Fruit fly (Drosophila melanogaster) whole organism, embryonic: Measurements from ENCODE around the gene CG16984.
A peak's percentile ranks its signal among the peaks of the same experiment; 100 is the strongest.

Source experiments
- Abd-B ChIP-seq: fragments of 200-800 bp; sonication (Bioruptor generic); optimal IDR thresholded peaks from 2 replicates; lab custom pipeline; 2018; ENCODE audit warnings: missing biosample characterization, mild to moderate bottlenecking, missing genetic modification characterization, moderate library complexity
- Asciz ChIP-seq: fragments of 200-800 bp; sonication (Bioruptor generic); optimal IDR thresholded peaks from 2 replicates; lab custom pipeline; 2017; ENCODE audit warnings: missing biosample characterization, mild to moderate bottlenecking, missing genetic modification characterization, missing genetic modification reagents
- BtbVII ChIP-seq: fragments of 200-800 bp; sonication (Bioruptor generic); optimal IDR thresholded peaks from 3 replicates; lab custom pipeline; 2017; ENCODE audit warnings: missing biosample characterization, mild to moderate bottlenecking, missing genetic modification characterization
- CG1024 ChIP-seq: fragments of 200-800 bp; sonication (Bioruptor generic); IDR thresholded peaks from 2 replicates; pipeline ENCODE4 v1.3.6; 2022; ENCODE audit warnings: missing biosample characterization, missing genetic modification characterization
- CG10366 ChIP-seq: fragments of 200-800 bp; sonication (Bioruptor generic); IDR thresholded peaks from 2 replicates; pipeline ENCODE4 v1.3.6; 2022; ENCODE audit warnings: missing biosample characterization, missing genetic modification characterization
- CG12659 ChIP-seq: fragments of 200-800 bp; sonication (Bioruptor generic); optimal IDR thresholded peaks from 3 replicates; lab custom pipeline; 2017; ENCODE audit warnings: mild to moderate bottlenecking, missing biosample characterization, missing genetic modification reagents, missing genetic modification characterization
- CG14014 ChIP-seq: fragments of 200-800 bp; sonication (Bioruptor generic); IDR thresholded peaks from 2 replicates; pipeline ENCODE4 v1.3.6; 2022; ENCODE audit warnings: missing biosample characterization, missing genetic modification characterization
- CG30431 ChIP-seq: fragments of 200-800 bp; sonication (Bioruptor generic); optimal IDR thresholded peaks from 2 replicates; lab custom pipeline; 2017; ENCODE audit warnings: missing biosample characterization, missing genetic modification characterization
- CG31388 ChIP-seq: fragments of 200-800 bp; sonication (Bioruptor generic); optimal IDR thresholded peaks from 2 replicates; lab custom pipeline; 2016; ENCODE audit warnings: missing biosample characterization, missing genetic modification characterization
- CG3847 ChIP-seq: fragments of 200-800 bp; sonication (Bioruptor generic); IDR thresholded peaks from 2 replicates; pipeline ENCODE4 v1.3.6; 2022; ENCODE audit warnings: missing biosample characterization, missing genetic modification characterization
- CG42726 ChIP-seq: fragments of 200-800 bp; sonication (Bioruptor generic); IDR thresholded peaks from 2 replicates; pipeline ENCODE4 v1.3.6; 2022; ENCODE audit warnings: missing biosample characterization, missing genetic modification characterization; ENCODE audit not compliant: partially characterized antibody
- CG8089 ChIP-seq: fragments of 200-800 bp; sonication (Bioruptor generic); optimal IDR thresholded peaks from 3 replicates; lab custom pipeline; 2016; ENCODE audit warnings: missing biosample characterization, missing genetic modification characterization
- CG9437 ChIP-seq: fragments of 200-800 bp; sonication (Bioruptor generic); optimal IDR thresholded peaks from 2 replicates; lab custom pipeline; 2018; ENCODE audit warnings: missing biosample characterization, mild to moderate bottlenecking, missing genetic modification characterization
- CTCF ChIP-seq: fragments of 200-800 bp; sonication (Bioruptor generic); optimal IDR thresholded peaks from 2 replicates; lab custom pipeline; 2017; ENCODE audit warnings: missing biosample characterization, mild to moderate bottlenecking, missing genetic modification characterization, moderate library complexity
- Dip2 ChIP-seq: fragments of 200-800 bp; sonication (Bioruptor generic); IDR thresholded peaks from 2 replicates; pipeline ENCODE4 v1.3.6; 2022; ENCODE audit warnings: missing biosample characterization, missing genetic modification characterization
- Doc2 ChIP-seq: fragments of 200-800 bp; sonication (Bioruptor generic); IDR thresholded peaks from 2 replicates; pipeline ENCODE4 v1.3.6; 2022; ENCODE audit warnings: missing biosample characterization, missing genetic modification characterization
- Drgx ChIP-seq: fragments of 200-800 bp; sonication (Bioruptor generic); IDR thresholded peaks from 2 replicates; pipeline ENCODE4 v1.3.6; 2022; ENCODE audit warnings: missing biosample characterization, missing genetic modification characterization
- ERR ChIP-seq: fragments of 200-800 bp; sonication (Bioruptor generic); optimal IDR thresholded peaks from 2 replicates; lab custom pipeline; 2016; ENCODE audit warnings: missing biosample characterization, missing genetic modification characterization
- Elba2 ChIP-seq: fragments of 200-800 bp; sonication (Bioruptor generic); optimal IDR thresholded peaks from 3 replicates; lab custom pipeline; 2016; ENCODE audit warnings: missing biosample characterization, missing genetic modification characterization
- Ets97D ChIP-seq: fragments of 200-800 bp; sonication (Bioruptor generic); optimal IDR thresholded peaks from 3 replicates; lab custom pipeline; 2016; ENCODE audit warnings: missing biosample characterization, missing genetic modification characterization
- H2.0 ChIP-seq: fragments of 200-800 bp; sonication (Bioruptor generic); IDR thresholded peaks from 2 replicates; pipeline ENCODE4 v1.3.6; 2022; ENCODE audit warnings: missing biosample characterization, missing genetic modification characterization
- HmgZ ChIP-seq: fragments of 200-800 bp; sonication (Bioruptor generic); optimal IDR thresholded peaks from 2 replicates; lab custom pipeline; 2018; ENCODE audit warnings: missing biosample characterization, mild to moderate bottlenecking, missing genetic modification characterization
- Hr39 ChIP-seq: fragments of >200 bp; optimal IDR thresholded peaks from 2 replicates; lab custom pipeline; 2017
- Meics ChIP-seq: fragments of 200-800 bp; sonication (Bioruptor generic); optimal IDR thresholded peaks from 2 replicates; lab custom pipeline; 2017; ENCODE audit warnings: missing biosample characterization, mild to moderate bottlenecking, missing genetic modification characterization
- NK7.1 ChIP-seq: fragments of 200-800 bp; sonication (Bioruptor generic); optimal IDR thresholded peaks from 3 replicates; lab custom pipeline; 2016; ENCODE audit warnings: missing biosample characterization, missing genetic modification characterization
- Poxn ChIP-seq: fragments of 200-800 bp; sonication (Bioruptor generic); IDR thresholded peaks from 2 replicates; pipeline ENCODE4 v1.3.6; 2022; ENCODE audit warnings: missing biosample characterization, missing genetic modification characterization
- Rx ChIP-seq: fragments of 200-800 bp; sonication (Bioruptor generic); IDR thresholded peaks from 2 replicates; pipeline ENCODE4 v1.3.6; 2022; ENCODE audit warnings: missing biosample characterization, missing genetic modification characterization
- Scr ChIP-seq: fragments of 200-800 bp; sonication (Bioruptor generic); IDR thresholded peaks from 2 replicates; pipeline ENCODE4 v1.3.6; 2022; ENCODE audit warnings: missing biosample characterization, missing genetic modification characterization; ENCODE audit not compliant: partially characterized antibody
- Ssrp ChIP-seq: fragments of 200-800 bp; sonication (Bioruptor generic); optimal IDR thresholded peaks from 2 replicates; lab custom pipeline; 2018; ENCODE audit warnings: missing biosample characterization, mild to moderate bottlenecking, missing genetic modification characterization, moderate library complexity
- Tbp ChIP-seq: fragments of >200 bp; optimal IDR thresholded peaks from 2 replicates; lab custom pipeline; 2018; ENCODE audit warnings: missing biosample characterization, missing genetic modification characterization
- bcd ChIP-seq: fragments of 200-800 bp; sonication (Bioruptor generic); optimal IDR thresholded peaks from 2 replicates; lab custom pipeline; 2017; ENCODE audit warnings: missing biosample characterization, mild to moderate bottlenecking, missing genetic modification characterization
- cg ChIP-seq: fragments of 200-800 bp; sonication (Bioruptor generic); optimal IDR thresholded peaks from 3 replicates; lab custom pipeline; 2019; ENCODE audit warnings: missing biosample characterization, mild to moderate bottlenecking, missing genetic modification characterization, moderate library complexity
- crol ChIP-seq: fragments of 200-800 bp; sonication (Bioruptor generic); IDR thresholded peaks from 2 replicates; pipeline ENCODE4 v1.3.6; 2022; ENCODE audit warnings: missing biosample characterization, missing genetic modification characterization
- da ChIP-seq: fragments of 200-800 bp; sonication (Bioruptor generic); optimal IDR thresholded peaks from 2 replicates; lab custom pipeline; 2016; ENCODE audit warnings: missing biosample characterization, missing genetic modification characterization
- fd102C ChIP-seq: fragments of 200-800 bp; sonication (Bioruptor generic); optimal IDR thresholded peaks from 2 replicates; lab custom pipeline; 2018; ENCODE audit warnings: missing biosample characterization, mild to moderate bottlenecking, missing genetic modification characterization, moderate library complexity
- fd64A ChIP-seq: fragments of 200-800 bp; sonication (Bioruptor generic); optimal IDR thresholded peaks from 3 replicates; lab custom pipeline; 2018; ENCODE audit warnings: missing biosample characterization, mild to moderate bottlenecking, missing genetic modification characterization
- gfzf ChIP-seq: fragments of 200-800 bp; sonication (Bioruptor generic); optimal IDR thresholded peaks from 2 replicates; lab custom pipeline; 2016; ENCODE audit warnings: missing biosample characterization, mild to moderate bottlenecking, missing genetic modification characterization, moderate library complexity
- gsb-n ChIP-seq: fragments of 200-800 bp; sonication (Bioruptor generic); optimal IDR thresholded peaks from 3 replicates; lab custom pipeline; 2018; ENCODE audit warnings: missing biosample characterization, mild to moderate bottlenecking, missing genetic modification characterization
- hb ChIP-seq: fragments of 200-800 bp; sonication (Bioruptor generic); IDR thresholded peaks from 3 replicates; pipeline ENCODE4 v1.3.6; 2022; ENCODE audit warnings: missing biosample characterization, missing genetic modification characterization; ENCODE audit not compliant: partially characterized antibody
- ind ChIP-seq: fragments of 200-800 bp; sonication (Bioruptor generic); optimal IDR thresholded peaks from 3 replicates; lab custom pipeline; 2016; ENCODE audit warnings: missing biosample characterization, missing genetic modification characterization
- kni ChIP-seq: fragments of 200-800 bp; sonication (Bioruptor generic); optimal IDR thresholded peaks from 3 replicates; lab custom pipeline; 2017; ENCODE audit warnings: mild to moderate bottlenecking, missing biosample characterization, missing genetic modification reagents, missing genetic modification characterization
- mirr ChIP-seq: fragments of 200-800 bp; sonication (Bioruptor generic); optimal IDR thresholded peaks from 3 replicates; lab custom pipeline; 2018; ENCODE audit warnings: missing biosample characterization, mild to moderate bottlenecking, missing genetic modification characterization
- oc ChIP-seq: fragments of 200-800 bp; sonication (Bioruptor generic); optimal IDR thresholded peaks from 2 replicates; lab custom pipeline; 2018; ENCODE audit warnings: missing biosample characterization, mild to moderate bottlenecking, missing genetic modification characterization, moderate library complexity
- pita ChIP-seq: fragments of 200-800 bp; sonication (Bioruptor generic); optimal IDR thresholded peaks from 2 replicates; lab custom pipeline; 2017; ENCODE audit warnings: missing biosample characterization, mild to moderate bottlenecking, missing genetic modification characterization
- row ChIP-seq: fragments of 200-800 bp; sonication (Bioruptor generic); IDR thresholded peaks from 3 replicates; pipeline ENCODE4 v1.3.6; 2022; ENCODE audit warnings: missing biosample characterization, missing genetic modification characterization
- scrt ChIP-seq: fragments of 200-800 bp; sonication (Bioruptor generic); optimal IDR thresholded peaks from 2 replicates; lab custom pipeline; 2018; ENCODE audit warnings: missing biosample characterization, mild to moderate bottlenecking, missing genetic modification characterization, moderate library complexity
- sim ChIP-seq: fragments of 200-800 bp; sonication (Bioruptor generic); IDR thresholded peaks from 2 replicates; pipeline ENCODE4 v1.3.6; 2022; ENCODE audit warnings: missing biosample characterization, missing genetic modification characterization
- sima ChIP-seq: fragments of 200-800 bp; sonication (Bioruptor generic); optimal IDR thresholded peaks from 2 replicates; lab custom pipeline; 2016; ENCODE audit warnings: missing biosample characterization, missing genetic modification characterization
- sisA ChIP-seq: fragments of 200-800 bp; sonication (Bioruptor generic); IDR thresholded peaks from 2 replicates; pipeline ENCODE4 v1.3.6; 2022; ENCODE audit warnings: missing biosample characterization, missing genetic modification characterization
- slbo ChIP-seq: fragments of 200-800 bp; sonication (Bioruptor generic); IDR thresholded peaks from 2 replicates; pipeline ENCODE4 v1.3.6; 2022; ENCODE audit warnings: missing biosample characterization, missing genetic modification characterization
- toy ChIP-seq: fragments of 200-800 bp; sonication (Bioruptor generic); IDR thresholded peaks from 2 replicates; pipeline ENCODE4 v1.3.6; 2022; ENCODE audit warnings: missing biosample characterization, missing genetic modification characterization
- zf30C ChIP-seq: fragments of 200-800 bp; sonication (Bioruptor generic); optimal IDR thresholded peaks from 3 replicates; lab custom pipeline; 2018; ENCODE audit warnings: missing biosample characterization, mild to moderate bottlenecking, missing genetic modification characterization
- zfh2 ChIP-seq: fragments of 200-800 bp; sonication (Bioruptor generic); optimal IDR thresholded peaks from 2 replicates; lab custom pipeline; 2016; ENCODE audit warnings: missing biosample characterization, missing genetic modification characterization

CG16984 gene

dm6 chr3L:2571975-2572374, 23.6 kb upstream of the CG16984 start (continued):
- TF ChIP-seq CG30431, result no peak
- TF ChIP-seq Ssrp, result no peak
- TF ChIP-seq CG42726, result no peak
- TF ChIP-seq toy, result no peak
- TF ChIP-seq fd102C (GFP tag; lab: Kevin White, UChicago), result no peak
- TF ChIP-seq slbo, result peak; percentile 67
- TF ChIP-seq zfh2 (GFP tag; lab: Kevin White, UChicago), result no peak
- no peak for TF ChIP-seq kni
- no peak; the same call in 1 of the 2 replicates for TF ChIP-seq CG14014 (GFP tag; lab: Robert Waterston, UW)
- TF ChIP-seq CG8089 (GFP tag; lab: Kevin White, UChicago), result no peak
- no peak for TF ChIP-seq cg (GFP tag; lab: Kevin White, UChicago)
- TF ChIP-seq pita, result no peak
- TF ChIP-seq scrt (GFP tag; lab: Kevin White, UChicago), result peak; percentile 9
- no peak for TF ChIP-seq Scr (GFP tag; lab: Robert Waterston, UW)
- peak; percentile 14; the same call in 1 of the 2 replicates for TF ChIP-seq Rx
- no peak for TF ChIP-seq Doc2 (GFP tag; lab: Robert Waterston, UW)
- TF ChIP-seq Dip2 (GFP tag; lab: Robert Waterston, UW), result no peak
- TF ChIP-seq CG1024, result peak; percentile 38; the same call in 1 of the 2 replicates
- no peak for TF ChIP-seq BtbVII (GFP tag; lab: Kevin White, UChicago)
- no peak for TF ChIP-seq mirr
- no peak for TF ChIP-seq Asciz (GFP tag; lab: Kevin White, UChicago)
- TF ChIP-seq CG31388 (GFP tag; lab: Kevin White, UChicago), result no peak
- no peak for TF ChIP-seq oc
- TF ChIP-seq Drgx, result peak; percentile 86
- no peak for TF ChIP-seq CG9437 (GFP tag; lab: Kevin White, UChicago)
- TF ChIP-seq CG12659, result no peak
- no peak for TF ChIP-seq sima (GFP tag; lab: Kevin White, UChicago)
- no peak for TF ChIP-seq fd64A
- peak; percentile 62 for TF ChIP-seq ind (GFP tag; lab: Kevin White, UChicago)
- TF ChIP-seq HmgZ (tag; lab: Kevin White, UChicago), result no peak
- TF ChIP-seq Meics (GFP tag; lab: Kevin White, UChicago), result peak; percentile 33
- TF ChIP-seq gfzf (GFP tag; lab: Kevin White, UChicago), result no peak
- 0 out of 2 replicates have a peak, but pooled peaks have one; percentile 5 for TF ChIP-seq H2.0 (GFP tag; lab: Robert Waterston, UW)
- TF ChIP-seq bcd (GFP tag; lab: Kevin White, UChicago), result peak; percentile 0
- no peak for TF ChIP-seq crol (GFP tag; lab: Robert Waterston, UW)
- TF ChIP-seq Tbp (GFP tag; lab: Kevin White, UChicago), result no peak
- no peak for TF ChIP-seq da (GFP tag; lab: Kevin White, UChicago)
- TF ChIP-seq ERR, result no peak
- no peak for TF ChIP-seq Ets97D (GFP tag; lab: Kevin White, UChicago)
- TF ChIP-seq CG3847 (GFP tag; lab: Robert Waterston, UW), result no peak
- no peak for TF ChIP-seq NK7.1 (GFP tag; lab: Kevin White, UChicago)
- no peak for TF ChIP-seq hb (GFP tag; lab: Robert Waterston, UW)
- TF ChIP-seq row (GFP tag; lab: Robert Waterston, UW), result peak; percentile 47; the same call in 2 of the 3 replicates
- TF ChIP-seq Abd-B (GFP tag; lab: Kevin White, UChicago), result no peak
- peak; percentile 60 for TF ChIP-seq sisA (GFP tag; lab: Robert Waterston, UW)
- no peak for TF ChIP-seq Elba2
- TF ChIP-seq CG10366, result peak; percentile 47; the same call in 1 of the 2 replicates
- TF ChIP-seq Hr39 (lab: Kevin White, UChicago), result no peak
- no peak for TF ChIP-seq gsb-n
- no peak for TF ChIP-seq CTCF
- no peak for TF ChIP-seq sim (GFP tag; lab: Robert Waterston, UW)
- no peak for TF ChIP-seq Poxn (GFP tag; lab: Robert Waterston, UW)
- no peak for TF ChIP-seq zf30C (GFP tag; lab: Kevin White, UChicago)
